Worm (Caenorhabditis elegans): ENCODE data around the gene itsn-1.

itsn-1 gene

ce11 chrIV:17174980-17175379 lies 55.5 kb downstream of the itsn-1 start:
- no peak for TF ChIP-seq ceh-83 (GFP tag; optimal IDR thresholded peaks at IDR 0.05)
- TF ChIP-seq unc-39 (tag; optimal IDR thresholded peaks at IDR 0.05): no peak
- no peak for TF ChIP-seq unc-62 (GFP tag; optimal IDR thresholded peaks at IDR 0.05)
- no peak for TF ChIP-seq nhr-237 (tag; optimal IDR thresholded peaks at IDR 0.05)
- no peak for TF ChIP-seq mep-1 (tag; optimal IDR thresholded peaks at IDR 0.05)
- TF ChIP-seq lin-13 (tag; optimal IDR thresholded peaks at IDR 0.05): no peak
- TF ChIP-seq zip-8 (tag; optimal IDR thresholded peaks at IDR 0.05): no peak
- TF ChIP-seq nhr-12 (tag; optimal IDR thresholded peaks at IDR 0.05): no peak
- no peak for TF ChIP-seq elt-3 (tag; optimal IDR thresholded peaks at IDR 0.05)
- no peak for TF ChIP-seq lsy-2 (tag; optimal IDR thresholded peaks at IDR 0.05)
- TF ChIP-seq nhr-28 (tag; optimal IDR thresholded peaks at IDR 0.05): no peak
- TF ChIP-seq ceh-39 (tag; optimal IDR thresholded peaks at IDR 0.05): no peak
